Fruit fly (Drosophila melanogaster) whole organism, embryonic: ENCODE results near the gene Nup107.

Experiments used
- Asciz ChIP-seq: fragments of 200-800 bp; sonication (Bioruptor generic); optimal IDR thresholded peaks from 2 replicates; lab custom pipeline; 2017; ENCODE audit warnings: missing biosample characterization, mild to moderate bottlenecking, missing genetic modification characterization, missing genetic modification reagents
- BtbVII ChIP-seq: fragments of 200-800 bp; sonication (Bioruptor generic); optimal IDR thresholded peaks from 3 replicates; lab custom pipeline; 2017; ENCODE audit warnings: missing biosample characterization, mild to moderate bottlenecking, missing genetic modification characterization
- CG10366 ChIP-seq: fragments of 200-800 bp; sonication (Bioruptor generic); IDR thresholded peaks from 2 replicates; pipeline ENCODE4 v1.3.6; 2022; ENCODE audit warnings: missing biosample characterization, missing genetic modification characterization
- CG18476 ChIP-seq: fragments of 200-800 bp; sonication (Bioruptor generic); optimal IDR thresholded peaks from 2 replicates; lab custom pipeline; 2016; ENCODE audit warnings: missing biosample characterization, mild to moderate bottlenecking, missing genetic modification characterization
- CG31388 ChIP-seq: fragments of 200-800 bp; sonication (Bioruptor generic); optimal IDR thresholded peaks from 2 replicates; lab custom pipeline; 2016; ENCODE audit warnings: missing biosample characterization, missing genetic modification characterization
- CG3838 ChIP-seq: fragments of 200-800 bp; sonication (Bioruptor generic); optimal IDR thresholded peaks from 3 replicates; lab custom pipeline; 2016; ENCODE audit warnings: missing biosample characterization, missing genetic modification characterization
- CG6813 ChIP-seq: fragments of 200-800 bp; sonication (Bioruptor generic); optimal IDR thresholded peaks from 2 replicates; lab custom pipeline; 2017; ENCODE audit warnings: missing biosample characterization, missing genetic modification characterization, mild to moderate bottlenecking, moderate library complexity, missing genetic modification reagents
- CG8765 ChIP-seq: fragments of 200-800 bp; sonication (Bioruptor generic); IDR thresholded peaks from 2 replicates; pipeline ENCODE4 v1.3.6; 2022; ENCODE audit warnings: missing biosample characterization, missing genetic modification characterization
- Chrac-16 ChIP-seq: fragments of 200-800 bp; sonication (Bioruptor generic); optimal IDR thresholded peaks from 3 replicates; lab custom pipeline; 2016; ENCODE audit warnings: missing biosample characterization, missing genetic modification characterization
- CoRest ChIP-seq: fragments of 200-800 bp; sonication (Bioruptor generic); optimal IDR thresholded peaks from 3 replicates; lab custom pipeline; 2018; ENCODE audit warnings: missing biosample characterization, mild to moderate bottlenecking, missing genetic modification characterization, moderate library complexity
- D19B ChIP-seq: fragments of 200-800 bp; sonication (Bioruptor generic); optimal IDR thresholded peaks from 2 replicates; lab custom pipeline; 2017; ENCODE audit warnings: missing biosample characterization, mild to moderate bottlenecking, missing genetic modification characterization
- Dad ChIP-seq: fragments of 200-800 bp; sonication (Bioruptor generic); optimal IDR thresholded peaks from 3 replicates; lab custom pipeline; 2016; ENCODE audit warnings: missing biosample characterization, missing genetic modification characterization
- ERR ChIP-seq: fragments of 200-800 bp; sonication (Bioruptor generic); optimal IDR thresholded peaks from 2 replicates; lab custom pipeline; 2016; ENCODE audit warnings: missing biosample characterization, missing genetic modification characterization
- Hmr ChIP-seq: fragments of 200-800 bp; sonication (Bioruptor generic); optimal IDR thresholded peaks from 3 replicates; lab custom pipeline; 2017; ENCODE audit warnings: mild to moderate bottlenecking, missing biosample characterization, missing genetic modification reagents, missing genetic modification characterization
- Jarid2 ChIP-seq: fragments of 200-800 bp; sonication (Bioruptor generic); optimal IDR thresholded peaks from 3 replicates; lab custom pipeline; 2017; ENCODE audit warnings: mild to moderate bottlenecking, missing biosample characterization, missing genetic modification reagents, missing genetic modification characterization
- Lhr ChIP-seq: fragments of 200-800 bp; sonication (Bioruptor generic); optimal IDR thresholded peaks from 3 replicates; lab custom pipeline; 2017; ENCODE audit warnings: mild to moderate bottlenecking, missing biosample characterization, missing genetic modification reagents, missing genetic modification characterization
- MESR4 ChIP-seq: fragments of 200-800 bp; sonication (Bioruptor generic); optimal IDR thresholded peaks from 2 replicates; lab custom pipeline; 2018; ENCODE audit warnings: missing biosample characterization, mild to moderate bottlenecking, missing genetic modification characterization, moderate library complexity
- MTF-1 ChIP-seq: fragments of 200-800 bp; sonication (Bioruptor generic); optimal IDR thresholded peaks from 2 replicates; lab custom pipeline; 2018; ENCODE audit warnings: missing biosample characterization, mild to moderate bottlenecking, missing genetic modification characterization, borderline replicate concordance
- Meics ChIP-seq: fragments of 200-800 bp; sonication (Bioruptor generic); optimal IDR thresholded peaks from 2 replicates; lab custom pipeline; 2017; ENCODE audit warnings: missing biosample characterization, mild to moderate bottlenecking, missing genetic modification characterization
- Nf-YA ChIP-seq: fragments of 200-800 bp; sonication (Bioruptor generic); IDR thresholded peaks from 2 replicates; pipeline ENCODE4 v1.3.6; 2022; ENCODE audit warnings: missing biosample characterization, missing genetic modification characterization
- Oaz ChIP-seq: fragments of 200-800 bp; sonication (Bioruptor generic); IDR thresholded peaks from 2 replicates; pipeline ENCODE4 v1.3.6; 2022; ENCODE audit warnings: missing biosample characterization, missing genetic modification characterization
- Poxn ChIP-seq: fragments of 200-800 bp; sonication (Bioruptor generic); IDR thresholded peaks from 2 replicates; pipeline ENCODE4 v1.3.6; 2022; ENCODE audit warnings: missing biosample characterization, missing genetic modification characterization
- Ssrp ChIP-seq: fragments of 200-800 bp; sonication (Bioruptor generic); optimal IDR thresholded peaks from 2 replicates; lab custom pipeline; 2018; ENCODE audit warnings: missing biosample characterization, mild to moderate bottlenecking, missing genetic modification characterization, moderate library complexity
- abd-A ChIP-seq: fragments of 200-800 bp; sonication (Bioruptor generic); optimal IDR thresholded peaks from 3 replicates; lab custom pipeline; 2019; ENCODE audit warnings: missing biosample characterization, mild to moderate bottlenecking, missing genetic modification characterization, moderate library complexity
- ase ChIP-seq: fragments of 200-800 bp; sonication (Bioruptor generic); IDR thresholded peaks from 3 replicates; pipeline ENCODE4 v1.3.6; 2022; ENCODE audit warnings: missing biosample characterization, missing genetic modification characterization
- cato ChIP-seq: fragments of 200-800 bp; sonication (Bioruptor generic); optimal IDR thresholded peaks from 2 replicates; lab custom pipeline; 2016; ENCODE audit warnings: missing biosample characterization, missing genetic modification characterization, borderline replicate concordance
- chn ChIP-seq: fragments of 200-800 bp; sonication (Bioruptor generic); optimal IDR thresholded peaks from 2 replicates; lab custom pipeline; 2016; ENCODE audit warnings: missing biosample characterization, missing genetic modification characterization
- crol ChIP-seq: fragments of 200-800 bp; sonication (Bioruptor generic); IDR thresholded peaks from 2 replicates; pipeline ENCODE4 v1.3.6; 2022; ENCODE audit warnings: missing biosample characterization, missing genetic modification characterization
- crp ChIP-seq, 2 experiments: fragments of 200-800 bp; sonication (Bioruptor generic); optimal IDR thresholded peaks; 2 replicates in 1 of 2; 3 replicates in 1 of 2; lab custom pipeline; 2017; ENCODE audit warnings: missing biosample characterization in 2 of 2, missing genetic modification characterization in 2 of 2, mild to moderate bottlenecking in 1 of 2, moderate library complexity in 1 of 2
- ewg ChIP-seq: fragments of 200-800 bp; sonication (Bioruptor generic); optimal IDR thresholded peaks from 3 replicates; lab custom pipeline; 2017; ENCODE audit warnings: mild to moderate bottlenecking, missing biosample characterization, missing genetic modification reagents, missing genetic modification characterization
- fd3F ChIP-seq: fragments of 200-800 bp; sonication (Bioruptor generic); optimal IDR thresholded peaks from 2 replicates; lab custom pipeline; 2018; ENCODE audit warnings: missing biosample characterization, mild to moderate bottlenecking, missing genetic modification characterization, moderate library complexity
- gcm2 ChIP-seq: fragments of 200-800 bp; sonication (Bioruptor generic); optimal IDR thresholded peaks from 2 replicates; lab custom pipeline; 2016; ENCODE audit warnings: missing biosample characterization, missing genetic modification characterization
- hb ChIP-seq: fragments of 200-800 bp; sonication (Bioruptor generic); IDR thresholded peaks from 3 replicates; pipeline ENCODE4 v1.3.6; 2022; ENCODE audit warnings: missing biosample characterization, missing genetic modification characterization; ENCODE audit not compliant: partially characterized antibody
- hkb ChIP-seq, 2 experiments: fragments of 200-800 bp in 1 of 2; fragments of >200 bp in 1 of 2; sonication (Bioruptor generic) in 1 of 2; IDR thresholded peaks in 1 of 2; optimal IDR thresholded peaks in 1 of 2; 2 replicates each; pipeline versions ENCODE4 v1.3.6 to Lab custom; 2017 to 2022; ENCODE audit warnings: missing biosample characterization in 1 of 2, missing genetic modification characterization in 1 of 2
- hth ChIP-seq: fragments of >200 bp; optimal IDR thresholded peaks from 2 replicates; lab custom pipeline; 2017; ENCODE audit warnings: inconsistent platforms
- inv ChIP-seq: fragments of 200-800 bp; sonication (Bioruptor generic); IDR thresholded peaks from 2 replicates; pipeline ENCODE4 v1.3.6; 2022; ENCODE audit warnings: missing biosample characterization, missing genetic modification characterization; ENCODE audit not compliant: partially characterized antibody
- lmd ChIP-seq: fragments of 200-800 bp; sonication (Bioruptor generic); IDR thresholded peaks from 2 replicates; pipeline ENCODE4 v1.3.6; 2022; ENCODE audit warnings: missing biosample characterization, missing genetic modification characterization
- odd ChIP-seq: fragments of 200-800 bp; sonication (Bioruptor generic); optimal IDR thresholded peaks from 2 replicates; lab custom pipeline; 2017; ENCODE audit warnings: missing biosample characterization, mild to moderate bottlenecking, missing genetic modification characterization
- peb ChIP-seq: fragments of 200-800 bp; sonication (Bioruptor generic); IDR thresholded peaks from 2 replicates; pipeline ENCODE4 v1.3.6; 2022; ENCODE audit warnings: missing biosample characterization, missing genetic modification characterization
- pnt ChIP-seq: fragments of 200-800 bp; sonication (Bioruptor generic); optimal IDR thresholded peaks from 3 replicates; lab custom pipeline; 2016; ENCODE audit warnings: missing biosample characterization, missing genetic modification characterization
- pros ChIP-seq: fragments of 200-800 bp; sonication (Bioruptor generic); optimal IDR thresholded peaks from 3 replicates; lab custom pipeline; 2019; ENCODE audit warnings: missing biosample characterization, mild to moderate bottlenecking, missing genetic modification characterization, moderate library complexity
- psq ChIP-seq: fragments of 200-800 bp; sonication (Bioruptor generic); optimal IDR thresholded peaks from 2 replicates; lab custom pipeline; 2017; ENCODE audit warnings: missing biosample characterization, missing genetic modification characterization
- sc ChIP-seq, 3 experiments: fragments of >200 bp in 2 of 3; fragments of 200-800 bp in 1 of 3; sonication (Bioruptor generic) in 1 of 3; optimal IDR thresholded peaks; 2 replicates in 2 of 3; 3 replicates in 1 of 3; lab custom pipeline; 2017; ENCODE audit warnings: mild to moderate bottlenecking in 1 of 3, missing biosample characterization in 1 of 3, missing genetic modification characterization in 1 of 3, missing genetic modification reagents in 1 of 3
- sisA ChIP-seq: fragments of 200-800 bp; sonication (Bioruptor generic); IDR thresholded peaks from 2 replicates; pipeline ENCODE4 v1.3.6; 2022; ENCODE audit warnings: missing biosample characterization, missing genetic modification characterization
- ssp ChIP-seq: fragments of 200-800 bp; sonication (Bioruptor generic); IDR thresholded peaks from 2 replicates; pipeline ENCODE4 v1.3.6; 2022; ENCODE audit warnings: missing biosample characterization, missing genetic modification characterization
- tin ChIP-seq: fragments of 200-800 bp; sonication (Bioruptor generic); optimal IDR thresholded peaks from 3 replicates; lab custom pipeline; 2016; ENCODE audit warnings: missing biosample characterization, missing genetic modification characterization
- twi ChIP-seq: fragments of 200-800 bp; optimal IDR thresholded peaks from 2 replicates; lab custom pipeline; 2019; ENCODE audit warnings: missing biosample characterization, mild to moderate bottlenecking, missing genetic modification characterization, moderate library complexity
- unpg ChIP-seq: fragments of 200-800 bp; sonication (Bioruptor generic); optimal IDR thresholded peaks from 3 replicates; lab custom pipeline; 2018; ENCODE audit warnings: missing biosample characterization, mild to moderate bottlenecking, missing genetic modification characterization, moderate library complexity
- vfl ChIP-seq: fragments of 200-800 bp; sonication (Bioruptor generic); optimal IDR thresholded peaks from 2 replicates; lab custom pipeline; 2016; ENCODE audit warnings: missing biosample characterization, missing genetic modification characterization
- yki ChIP-seq: fragments of >200 bp; optimal IDR thresholded peaks from 3 replicates; lab custom pipeline; 2018

The Nup107 gene

dm6 chr2L:10697992-10698391 is 37.9 kb downstream of the Nup107 start, which contains the start of gene CG7300 (continued):
- peak; percentile 49 for TF ChIP-seq Hmr (GFP tag; lab: Kevin White, UChicago)
- peak; percentile 39 for TF ChIP-seq Chrac-16
- no peak for TF ChIP-seq gcm2
- TF ChIP-seq CG10366 (GFP tag; lab: Robert Waterston, UW), result peak; percentile 58; the same call in 1 of the 2 replicates
- no peak for TF ChIP-seq ERR (GFP tag; lab: Kevin White, UChicago)
- TF ChIP-seq Nf-YA (GFP tag; lab: Robert Waterston, UW), result no peak
- TF ChIP-seq vfl, result no peak
- peak; percentile 31; the same call in 1 of the 2 replicates for TF ChIP-seq peb (GFP tag; lab: Robert Waterston, UW)
- TF ChIP-seq psq (GFP tag; lab: Kevin White, UChicago), result no peak
- TF ChIP-seq tin (GFP tag; lab: Kevin White, UChicago), result peak; percentile 50
- TF ChIP-seq Lhr (GFP tag; lab: Kevin White, UChicago), result no peak
- peak; percentile 48 for TF ChIP-seq CoRest (tag; lab: Kevin White, UChicago)
- no peak for TF ChIP-seq CG8765 (GFP tag; lab: Robert Waterston, UW)
- peak; percentile 33; the same call in 1 of the 3 replicates for TF ChIP-seq ase (GFP tag; lab: Robert Waterston, UW)
- peak; percentile 65 for TF ChIP-seq unpg (GFP tag; lab: Kevin White, UChicago)
- no peak for TF ChIP-seq CG18476 (GFP tag; lab: Kevin White, UChicago)
- TF ChIP-seq chn (GFP tag; lab: Kevin White, UChicago), result peak; percentile 17
- no peak for TF ChIP-seq Asciz
- TF ChIP-seq cato (GFP tag; lab: Kevin White, UChicago), result peak; percentile 5
- TF ChIP-seq pros (GFP tag; lab: Kevin White, UChicago), result no peak
- TF ChIP-seq yki (lab: Kevin White, UChicago), result no peak
- TF ChIP-seq abd-A (tag; lab: Kevin White, UChicago), result no peak
- TF ChIP-seq hth (lab: Kevin White, UChicago), result no peak
- TF ChIP-seq twi (tag; lab: Kevin White, UChicago), result no peak
- no peak for TF ChIP-seq crp (GFP tag; optimal IDR thresholded peaks at IDR 0.05; lab: Kevin White, UChicago)
- peak; percentile 11 for TF ChIP-seq D19B (GFP tag; lab: Kevin White, UChicago)
- TF ChIP-seq Poxn (GFP tag; lab: Robert Waterston, UW), result no peak
- peak; percentile 54 for TF ChIP-seq fd3F (GFP tag; lab: Kevin White, UChicago)
- TF ChIP-seq CG31388 (GFP tag; lab: Kevin White, UChicago), result peak; percentile 27
- no peak for TF ChIP-seq MESR4 (GFP tag; lab: Kevin White, UChicago)
- peak; percentile 8 for TF ChIP-seq CG6813
- peak; percentile 78 for TF ChIP-seq lmd (GFP tag; lab: Robert Waterston, UW)
- no peak for TF ChIP-seq odd (GFP tag; lab: Kevin White, UChicago)
- no peak for TF ChIP-seq pnt (GFP tag; lab: Kevin White, UChicago)
- no peak for TF ChIP-seq hkb (optimal IDR thresholded peaks at IDR 0.05; lab: Kevin White, UChicago)
- TF ChIP-seq hkb (GFP tag; IDR thresholded peaks at IDR 0.05; lab: Robert Waterston, UW), result peak; percentile 64
- TF ChIP-seq Oaz (GFP tag; lab: Robert Waterston, UW), result no peak
- peak; percentile 27 for TF ChIP-seq Dad (GFP tag; lab: Kevin White, UChicago)
- no peak for TF ChIP-seq ewg (GFP tag; lab: Kevin White, UChicago)
- TF ChIP-seq ssp (GFP tag; lab: Robert Waterston, UW), result peak; percentile 34; the same call in 1 of the 2 replicates
- peak; percentile 39 for TF ChIP-seq Ssrp (tag; lab: Kevin White, UChicago)
- TF ChIP-seq crol, result no peak
- no peak for TF ChIP-seq MTF-1
- TF ChIP-seq sc (optimal IDR thresholded peaks at IDR 0.05; lab: Kevin White, UChicago), result no peak
- no peak for TF ChIP-seq sc (GFP tag; optimal IDR thresholded peaks at IDR 0.05; lab: Kevin White, UChicago)
- no peak for TF ChIP-seq Jarid2 (GFP tag; lab: Kevin White, UChicago)
- TF ChIP-seq sisA (GFP tag; lab: Robert Waterston, UW), result peak; percentile 27; the same call in 1 of the 2 replicates
- no peak for TF ChIP-seq CG3838
- peak; percentile 5 for TF ChIP-seq BtbVII (GFP tag; lab: Kevin White, UChicago)
- no peak for TF ChIP-seq hb (GFP tag; lab: Robert Waterston, UW)
- TF ChIP-seq Meics (GFP tag; lab: Kevin White, UChicago), result peak; percentile 68
- no peak for TF ChIP-seq inv (GFP tag; lab: Robert Waterston, UW)
